Worm (Caenorhabditis elegans) whole organism, young adult: ENCODE results near the gene ubc-8.
A peak's percentile ranks its signal among the peaks of the same experiment; 100 is the strongest.

ENCODE experiments used
- B0019.2 ChIP-seq: fragments of 200-800 bp; sonication (Bioruptor generic); conservative IDR thresholded peaks from 2 replicates; pipeline ENCODE4 v1.3.6; 2022; ENCODE audit warnings: missing genetic modification reagents, missing genetic modification characterization, missing compliant biosample characterization
- B0336.3 ChIP-seq: fragments of 200-800 bp; sonication (Bioruptor generic); IDR thresholded peaks from 2 replicates; pipeline ENCODE4 v1.3.6; 2022; ENCODE audit warnings: missing genetic modification characterization, missing compliant biosample characterization
- F10E7.11 ChIP-seq: sonication (generic microtip); optimal IDR thresholded peaks from 2 replicates; lab custom pipeline; 2017; ENCODE audit warnings: mild to moderate bottlenecking, missing genetic modification characterization, moderate library complexity, missing compliant biosample characterization
- F37B4.10 ChIP-seq: fragments of 200-800 bp; sonication (Bioruptor generic); IDR thresholded peaks from 2 replicates; pipeline ENCODE4 v1.3.6; 2022; ENCODE audit warnings: missing genetic modification characterization, missing compliant biosample characterization
- F49E8.2 ChIP-seq: sonication (generic microtip); optimal IDR thresholded peaks from 3 replicates; lab custom pipeline; 2017; ENCODE audit warnings: missing genetic modification characterization, mild to moderate bottlenecking, missing compliant biosample characterization, antibody characterized with exemption, moderate library complexity; ENCODE audit not compliant: insufficient read depth
- T07F8.4 ChIP-seq: sonication (generic microtip); optimal IDR thresholded peaks from 2 replicates; lab custom pipeline; 2016; ENCODE audit warnings: mild to moderate bottlenecking, missing genetic modification characterization, moderate library complexity, missing compliant biosample characterization
- T26A5.8 ChIP-seq: sonication (generic microtip); optimal IDR thresholded peaks from 2 replicates; lab custom pipeline; 2016; ENCODE audit warnings: missing genetic modification characterization, missing compliant biosample characterization
- Y53F4B.3 ChIP-seq: fragments of 200-800 bp; sonication (Bioruptor generic); IDR thresholded peaks from 2 replicates; pipeline ENCODE4 v1.3.6; 2022; ENCODE audit warnings: missing genetic modification reagents, missing genetic modification characterization, missing compliant biosample characterization
- Y56A3A.18 ChIP-seq: fragments of 200-800 bp; sonication (Bioruptor generic); IDR thresholded peaks from 2 replicates; pipeline ENCODE4 v1.3.6; 2022; ENCODE audit warnings: missing genetic modification reagents, missing genetic modification characterization, missing compliant biosample characterization
- ZK185.1 ChIP-seq: sonication (generic microtip); optimal IDR thresholded peaks from 2 replicates; lab custom pipeline; 2016; ENCODE audit warnings: mild to moderate bottlenecking, missing genetic modification characterization, missing compliant biosample characterization; ENCODE audit not compliant: poor library complexity, severe bottlenecking
- aptf-3 ChIP-seq: fragments of 200-800 bp; sonication (Bioruptor generic); IDR thresholded peaks from 2 replicates; pipeline ENCODE4 v1.3.6; 2022; ENCODE audit warnings: missing genetic modification characterization, missing compliant biosample characterization
- atf-7 ChIP-seq: sonication (generic microtip); optimal IDR thresholded peaks from 2 replicates; lab custom pipeline; 2017; ENCODE audit warnings: mild to moderate bottlenecking, missing genetic modification characterization, missing compliant biosample characterization
- attf-5 ChIP-seq: fragments of 200-800 bp; sonication (Bioruptor generic); optimal IDR thresholded peaks from 2 replicates; lab custom pipeline; 2018; ENCODE audit warnings: mild to moderate bottlenecking, missing genetic modification characterization, missing compliant biosample characterization
- cebp-1 ChIP-seq, 2 experiments: fragments of 200-800 bp in 1 of 2; sonication (Bioruptor generic) in 1 of 2; sonication (generic microtip) in 1 of 2; IDR thresholded peaks in 1 of 2; optimal IDR thresholded peaks in 1 of 2; 2 replicates each; pipeline versions ENCODE4 v1.3.6 to Lab custom; 2017 to 2022; ENCODE audit warnings: missing compliant biosample characterization in 2 of 2, missing genetic modification characterization in 2 of 2, mild to moderate bottlenecking in 1 of 2, missing genetic modification reagents in 1 of 2, moderate library complexity in 1 of 2
- ceh-58 ChIP-seq: fragments of 200-800 bp; sonication (Bioruptor generic); IDR thresholded peaks from 2 replicates; pipeline ENCODE4 v1.3.6; 2022; ENCODE audit warnings: missing genetic modification characterization, missing compliant biosample characterization
- dox-1 ChIP-seq: fragments of 200-800 bp; sonication (Bioruptor generic); IDR thresholded peaks from 2 replicates; pipeline ENCODE4 v1.3.6; 2022; ENCODE audit warnings: missing genetic modification reagents, missing genetic modification characterization, missing compliant biosample characterization
- efl-1 ChIP-seq: fragments of 150-350 bp; optimal IDR thresholded peaks from 2 replicates; lab custom pipeline; 2014; ENCODE audit warnings: missing biosample characterization, missing genetic modification reagents, missing genetic modification characterization
- egl-44 ChIP-seq: fragments of 200-800 bp; sonication (Bioruptor generic); IDR thresholded peaks from 2 replicates; pipeline ENCODE4 v1.3.6; 2022; ENCODE audit warnings: missing genetic modification reagents, missing genetic modification characterization, missing compliant biosample characterization
- ekl-4 ChIP-seq: fragments of 200-800 bp; sonication (Bioruptor generic); IDR thresholded peaks from 2 replicates; pipeline ENCODE4 v1.3.6; 2022; ENCODE audit warnings: missing genetic modification reagents, missing genetic modification characterization, missing compliant biosample characterization
- gei-17 ChIP-seq: fragments of 200-800 bp; sonication (Bioruptor generic); optimal IDR thresholded peaks from 2 replicates; lab custom pipeline; 2018; ENCODE audit warnings: mild to moderate bottlenecking, missing genetic modification characterization, missing compliant biosample characterization
- hlh-12 ChIP-seq: sonication (generic microtip); optimal IDR thresholded peaks from 2 replicates; lab custom pipeline; 2016; ENCODE audit warnings: missing genetic modification characterization, missing compliant biosample characterization
- hmg-20 ChIP-seq: fragments of 200-800 bp; sonication (Bioruptor generic); IDR thresholded peaks from 2 replicates; pipeline ENCODE4 v1.3.6; 2022; ENCODE audit warnings: missing genetic modification reagents, missing genetic modification characterization, missing compliant biosample characterization
- hrde-1 ChIP-seq: sonication (generic microtip); optimal IDR thresholded peaks from 2 replicates; lab custom pipeline; 2016; ENCODE audit warnings: missing genetic modification characterization, mild to moderate bottlenecking, missing compliant biosample characterization, moderate library complexity, missing genotype, missing genetic modification reagents, borderline replicate concordance
- let-526 ChIP-seq: fragments of 200-800 bp; sonication (Bioruptor generic); IDR thresholded peaks from 2 replicates; pipeline ENCODE4 v1.3.6; 2022; ENCODE audit warnings: missing genetic modification reagents, missing genetic modification characterization, missing compliant biosample characterization
- lin-35 ChIP-seq, 3 experiments: fragments of 150-350 bp in 2 of 3; sonication (generic microtip) in 1 of 3; optimal IDR thresholded peaks; 2 replicates each; lab custom pipeline; 2014 to 2018; ENCODE audit warnings: missing biosample characterization in 3 of 3, missing genetic modification characterization in 3 of 3, missing genetic modification reagents in 3 of 3
- lsy-27 ChIP-seq: sonication (generic microtip); optimal IDR thresholded peaks from 2 replicates; lab custom pipeline; 2017; ENCODE audit warnings: missing genetic modification characterization, mild to moderate bottlenecking, missing compliant biosample characterization, antibody characterized with exemption, missing genotype, borderline replicate concordance; ENCODE audit not compliant: insufficient read depth
- madf-8 ChIP-seq: fragments of 200-800 bp; sonication (Bioruptor generic); conservative IDR thresholded peaks from 2 replicates; pipeline ENCODE4 v1.3.6; 2022; ENCODE audit warnings: missing genetic modification reagents, missing genetic modification characterization, missing compliant biosample characterization
- mel-28 ChIP-seq: sonication (generic microtip); optimal IDR thresholded peaks from 2 replicates; lab custom pipeline; 2016; ENCODE audit warnings: borderline replicate concordance, mild to moderate bottlenecking, missing genetic modification characterization, missing compliant biosample characterization
- mes-4 ChIP-seq: sonication (generic microtip); optimal IDR thresholded peaks from 2 replicates; lab custom pipeline; 2016; ENCODE audit warnings: missing genotype, missing genetic modification characterization, missing compliant biosample characterization
- nfya-2 ChIP-seq: fragments of 200-800 bp; sonication (Bioruptor generic); IDR thresholded peaks from 2 replicates; pipeline ENCODE4 v1.3.6; 2022; ENCODE audit warnings: missing genetic modification reagents, missing genetic modification characterization, missing compliant biosample characterization
- nhr-179 ChIP-seq: sonication (generic microtip); optimal IDR thresholded peaks from 2 replicates; lab custom pipeline; 2016; ENCODE audit warnings: mild to moderate bottlenecking, missing genetic modification characterization, missing compliant biosample characterization
- nhr-27 ChIP-seq: fragments of 200-800 bp; sonication (Bioruptor generic); optimal IDR thresholded peaks from 2 replicates; lab custom pipeline; 2018; ENCODE audit warnings: mild to moderate bottlenecking, missing genetic modification characterization, moderate library complexity, missing compliant biosample characterization
- nhr-80 ChIP-seq: sonication (generic microtip); optimal IDR thresholded peaks from 2 replicates; lab custom pipeline; 2016; ENCODE audit warnings: missing genetic modification characterization, missing compliant biosample characterization
- rcor-1 ChIP-seq: fragments of 200-800 bp; sonication (Bioruptor generic); IDR thresholded peaks from 2 replicates; pipeline ENCODE4 v1.3.6; 2022; ENCODE audit warnings: missing genetic modification reagents, missing genetic modification characterization, missing compliant biosample characterization
- rec-8 ChIP-seq, 2 experiments: sonication (generic microtip); optimal IDR thresholded peaks; 2 replicates each; lab custom pipeline; 2016; ENCODE audit warnings: mild to moderate bottlenecking in 2 of 2, missing genetic modification characterization in 2 of 2, missing genetic modification reagents in 2 of 2, missing genotype in 2 of 2, missing biosample characterization in 1 of 2, missing compliant biosample characterization in 1 of 2, moderate library complexity in 1 of 2
- rpc-1 ChIP-seq, 2 experiments: fragments of 150-350 bp in 1 of 2; sonication (generic microtip) in 1 of 2; optimal IDR thresholded peaks; 2 replicates each; lab custom pipeline; 2014 to 2018; ENCODE audit warnings: missing biosample characterization in 1 of 2, missing genetic modification characterization in 1 of 2, missing genetic modification reagents in 1 of 2, missing genotype in 1 of 2
- snpc-1.1 ChIP-seq: sonication (generic microtip); optimal IDR thresholded peaks from 2 replicates; lab custom pipeline; 2017; ENCODE audit warnings: missing genetic modification characterization, mild to moderate bottlenecking, missing compliant biosample characterization, antibody characterized with exemption, moderate library complexity, missing genotype, missing genetic modification reagents; ENCODE audit not compliant: insufficient read depth
- snpc-1.3 ChIP-seq: sonication (generic microtip); optimal IDR thresholded peaks from 2 replicates; lab custom pipeline; 2017; ENCODE audit warnings: missing genetic modification characterization, mild to moderate bottlenecking, missing compliant biosample characterization, antibody characterized with exemption, moderate library complexity, missing genotype, missing genetic modification reagents; ENCODE audit not compliant: insufficient read depth
- snpc-3.4 ChIP-seq: sonication (generic microtip); optimal IDR thresholded peaks from 2 replicates; lab custom pipeline; 2017; ENCODE audit warnings: missing genetic modification characterization, mild to moderate bottlenecking, missing compliant biosample characterization, antibody characterized with exemption, moderate library complexity, missing genotype, missing genetic modification reagents
- snpc-4 ChIP-seq, 5 experiments: fragments of 150-350 bp in 1 of 5; sonication (generic microtip) in 4 of 5; optimal IDR thresholded peaks; 2 replicates each; lab custom pipeline; 2014 to 2018; ENCODE audit warnings: missing genetic modification characterization in 5 of 5, missing biosample characterization in 3 of 5, antibody characterized with exemption in 2 of 5, mild to moderate bottlenecking in 2 of 5, missing compliant biosample characterization in 2 of 5, missing genotype in 2 of 5, moderate library complexity in 2 of 5, missing genetic modification reagents in 1 of 5
- tbp1 ChIP-seq: fragments of 200-800 bp; sonication (Bioruptor generic); optimal IDR thresholded peaks from 2 replicates; lab custom pipeline; 2018; ENCODE audit warnings: mild to moderate bottlenecking, missing genetic modification characterization, missing compliant biosample characterization
- zim-3 ChIP-seq: sonication (generic microtip); optimal IDR thresholded peaks from 2 replicates; lab custom pipeline; 2017; ENCODE audit warnings: mild to moderate bottlenecking, missing genetic modification characterization, moderate library complexity, missing compliant biosample characterization
- ztf-18 ChIP-seq: sonication (generic microtip); optimal IDR thresholded peaks from 2 replicates; lab custom pipeline; 2016; ENCODE audit warnings: missing genotype, mild to moderate bottlenecking, missing genetic modification characterization, missing compliant biosample characterization
- ztf-22 ChIP-seq: fragments of 200-800 bp; sonication (Bioruptor generic); optimal IDR thresholded peaks from 2 replicates; lab custom pipeline; 2018; ENCODE audit warnings: mild to moderate bottlenecking, missing genetic modification characterization, moderate library complexity, missing compliant biosample characterization
- ztf-3 ChIP-seq: fragments of 200-800 bp; sonication (Bioruptor generic); optimal IDR thresholded peaks from 2 replicates; lab custom pipeline; 2018; ENCODE audit warnings: mild to moderate bottlenecking, missing genetic modification characterization, missing compliant biosample characterization
- ztf-6 ChIP-seq: fragments of 200-800 bp; sonication (Bioruptor generic); IDR thresholded peaks from 2 replicates; pipeline ENCODE4 v1.3.6; 2022; ENCODE audit warnings: missing genetic modification reagents, missing genetic modification characterization, missing compliant biosample characterization

Gene ubc-8

ce11 chrIV:2658733-2659132, 48.3 kb downstream of the ubc-8 start (continued):
- TF ChIP-seq ztf-22 (no peak), madf-8 (GFP tag; lab: Robert Waterston, UW) (no peak), T26A5.8 (tag; lab: Kevin White, UChicago) (no peak), lsy-27 (tag; lab: Kevin White, UChicago) (no peak), B0336.3 (GFP tag; lab: Robert Waterston, UW) (peak; percentile 14; the same call in 1 of the 2 replicates), ztf-6 (GFP tag; lab: Robert Waterston, UW) (no peak), ceh-58 (GFP tag; lab: Robert Waterston, UW) (no peak), rcor-1 (GFP tag; lab: Robert Waterston, UW) (no peak), let-526 (GFP tag; lab: Robert Waterston, UW) (no peak), mes-4 (tag; lab: Kevin White, UChicago) (no peak), lin-35 (GFP tag; optimal IDR thresholded peaks at IDR 0.05; lab: Kevin White, UChicago) (peak in 1 of 3 experiments; percentile 39), snpc-3.4 (peak; percentile 82), nfya-2 (GFP tag; lab: Robert Waterston, UW) (no peak), ztf-18 (tag; lab: Kevin White, UChicago) (peak; percentile 74), rec-8 (tag; optimal IDR thresholded peaks at IDR 0.05; lab: Kevin White, UChicago) (peak in 1 of 2 experiments; percentile 47), nhr-27 (tag; lab: Kevin White, UChicago) (no peak), hlh-12 (no peak), efl-1 (GFP tag; lab: Kevin White, UChicago) (no peak), atf-7 (no peak), cebp-1 (GFP tag; IDR thresholded peaks at IDR 0.05; lab: Robert Waterston, UW) (no peak), cebp-1 (tag; optimal IDR thresholded peaks at IDR 0.05; lab: Kevin White, UChicago) (peak; percentile 12), gei-17 (GFP tag; lab: Kevin White, UChicago) (no peak), egl-44 (no peak), ekl-4 (GFP tag; lab: Robert Waterston, UW) (no peak), B0019.2 (GFP tag; lab: Robert Waterston, UW) (no peak), F10E7.11 (tag; lab: Kevin White, UChicago) (no peak), ztf-3 (GFP tag; lab: Kevin White, UChicago) (no peak), rpc-1 (optimal IDR thresholded peaks at IDR 0.05; lab: Kevin White, UChicago) (peak; percentile 71), rpc-1 (tag; optimal IDR thresholded peaks at IDR 0.05; lab: Kevin White, UChicago) (peak; percentile 94), nhr-179 (tag; lab: Kevin White, UChicago) (no peak), F49E8.2 (peak; percentile 4), zim-3 (tag; lab: Kevin White, UChicago) (no peak), aptf-3 (GFP tag; lab: Robert Waterston, UW) (no peak), F37B4.10 (no peak), attf-5 (peak; percentile 32), mel-28 (tag; lab: Kevin White, UChicago) (no peak), ZK185.1 (tag; lab: Kevin White, UChicago) (no peak), dox-1 (GFP tag; lab: Robert Waterston, UW) (peak; percentile 31; the same call in 1 of the 2 replicates), hmg-20 (GFP tag; lab: Robert Waterston, UW) (no peak), snpc-1.1 (tag; lab: Kevin White, UChicago) (peak; percentile 23), Y56A3A.18 (GFP tag; lab: Robert Waterston, UW) (no peak), tbp1 (GFP tag; lab: Kevin White, UChicago) (peak; percentile 93), T07F8.4 (tag; lab: Kevin White, UChicago) (peak; percentile 16), snpc-4 (GFP tag; optimal IDR thresholded peaks at IDR 0.05; lab: Kevin White, UChicago) (no peak), snpc-4 (tag; optimal IDR thresholded peaks at IDR 0.05; lab: Kevin White, UChicago) (peak in 2 of 4 experiments; percentile 28 to 33), hrde-1 (no peak), Y53F4B.3 (GFP tag; lab: Robert Waterston, UW) (no peak), snpc-1.3 (tag; lab: Kevin White, UChicago) (no peak), nhr-80 (no peak)
